Fruit fly (Drosophila melanogaster): ENCODE measurements around the gene CG43739.
A peak's percentile ranks its signal among the peaks of the same experiment; 100 is the strongest.

CG43739 gene

DNA sequence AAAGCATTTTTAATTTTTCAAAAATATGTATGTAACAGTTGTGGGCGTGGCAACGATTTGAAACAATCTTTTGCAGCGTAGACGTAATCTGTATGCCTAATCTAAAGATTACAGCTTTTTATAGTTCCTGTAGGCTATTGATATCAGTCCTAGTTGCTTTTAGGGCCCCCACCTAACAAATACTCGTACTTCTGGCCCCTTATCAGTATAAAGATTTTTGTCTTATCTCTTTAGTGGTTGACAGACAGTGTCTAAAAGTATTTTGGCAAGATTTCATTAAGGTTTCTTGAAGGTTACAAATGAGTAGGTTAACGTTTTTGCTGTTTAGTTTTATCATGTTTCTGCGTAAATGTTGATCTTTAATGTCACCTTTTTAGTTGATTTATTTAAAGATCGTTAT is 90.0 kb downstream of the CG43739 start:
- TF ChIP-seq CG6792 (GFP tag; optimal IDR thresholded peaks at IDR 0.05) = no peak
- no peak for TF ChIP-seq Smox (GFP tag; optimal IDR thresholded peaks at IDR 0.05)
- TF ChIP-seq net (GFP tag; optimal IDR thresholded peaks at IDR 0.05) = no peak
- TF ChIP-seq CG7368 (GFP tag; optimal IDR thresholded peaks at IDR 0.05) = no peak

DNA sequence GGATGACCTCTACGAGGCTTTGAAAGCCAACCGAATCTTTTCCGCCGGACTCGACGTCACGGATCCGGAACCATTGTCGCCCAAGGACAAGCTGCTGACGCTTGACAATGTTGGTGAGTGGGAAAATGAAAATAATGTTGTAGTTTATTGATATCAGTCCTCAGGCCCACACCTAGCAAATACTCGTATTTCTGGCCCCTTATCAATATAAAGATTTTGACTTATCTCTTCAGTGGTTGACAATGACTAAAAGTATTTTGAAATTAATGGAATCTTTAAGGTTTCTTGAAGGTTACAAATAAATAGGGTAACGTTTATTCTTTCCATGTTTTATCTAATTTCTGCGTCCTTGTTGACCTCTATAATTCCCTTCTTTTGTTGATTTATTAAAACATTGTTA is 91.7 kb downstream of the CG43739 start:
- no peak for TF ChIP-seq CG3032 (tag; optimal IDR thresholded peaks at IDR 0.05)
- TF ChIP-seq Hr38 (GFP tag; optimal IDR thresholded peaks at IDR 0.05) = no peak
- no peak for TF ChIP-seq Hr4 (GFP tag; optimal IDR thresholded peaks at IDR 0.05)

DNA sequence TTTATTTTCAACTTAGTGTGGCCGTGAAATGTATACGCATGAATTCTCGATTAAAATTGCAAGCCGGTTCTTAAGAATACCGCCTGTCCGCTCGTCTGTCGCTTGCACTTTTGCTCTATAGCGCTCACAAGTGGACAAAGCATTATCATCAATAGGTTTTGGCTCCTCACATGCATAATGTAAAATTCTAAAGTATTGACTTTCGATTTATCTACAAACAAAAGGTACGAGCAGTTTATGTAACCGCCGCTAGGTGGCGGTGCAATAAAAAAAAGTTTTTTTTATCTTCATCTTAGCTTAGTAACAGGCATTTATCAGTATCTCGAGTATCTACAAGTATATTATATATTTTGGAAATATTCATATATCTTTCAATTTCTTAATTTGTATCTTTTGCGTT is 92.5 kb downstream of the CG43739 start:
- TF ChIP-seq fd59A (GFP tag; optimal IDR thresholded peaks at IDR 0.05) (no peak), pdm3 (GFP tag; optimal IDR thresholded peaks at IDR 0.05) (no peak), CG8119 (GFP tag; IDR thresholded peaks at IDR 0.05) (no peak), Ets21C (GFP tag; optimal IDR thresholded peaks at IDR 0.05) (no peak), CG3032 (tag; optimal IDR thresholded peaks at IDR 0.05) (no peak), spab (GFP tag; optimal IDR thresholded peaks at IDR 0.05) (no peak), Met (GFP tag; optimal IDR thresholded peaks at IDR 0.05) (no peak), CG1621 (tag; optimal IDR thresholded peaks at IDR 0.05) (no peak), CG10669 (GFP tag; optimal IDR thresholded peaks at IDR 0.05) (no peak), cyc (GFP tag; optimal IDR thresholded peaks at IDR 0.05) (no peak), lz (GFP tag; optimal IDR thresholded peaks at IDR 0.05) (no peak), acj6 (GFP tag; optimal IDR thresholded peaks at IDR 0.05) (no peak), Lpt (GFP tag; optimal IDR thresholded peaks at IDR 0.05) (no peak), net (GFP tag; optimal IDR thresholded peaks at IDR 0.05) (no peak), Hr38 (GFP tag; optimal IDR thresholded peaks at IDR 0.05) (no peak)

DNA sequence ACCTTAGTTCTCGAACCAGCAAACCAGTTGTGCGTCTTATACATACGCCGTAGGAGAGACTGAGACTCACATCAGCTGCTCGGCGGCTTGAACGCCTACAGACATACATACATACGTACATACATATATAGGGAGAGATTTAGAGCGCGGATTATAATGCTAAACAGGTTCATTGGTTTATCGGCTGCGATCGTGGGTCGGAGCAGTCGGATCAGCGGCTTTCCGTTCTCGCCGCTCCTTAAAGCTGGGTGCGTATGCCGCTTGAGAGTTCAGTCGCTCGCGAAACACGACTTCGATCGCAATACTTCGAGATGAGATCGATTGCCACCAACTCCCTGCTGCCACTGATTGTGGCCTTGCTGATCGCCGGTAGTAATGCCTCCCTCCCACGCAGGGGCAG is 93.5 kb downstream of the CG43739 start:
- TF ChIP-seq ss (GFP tag; optimal IDR thresholded peaks at IDR 0.05) (peak; percentile 38 to 53), CG3032 (tag; optimal IDR thresholded peaks at IDR 0.05) (no peak), Hr4 (GFP tag; optimal IDR thresholded peaks at IDR 0.05) (no peak), CG10669 (GFP tag; optimal IDR thresholded peaks at IDR 0.05) (no peak), CG10631 (GFP tag; optimal IDR thresholded peaks at IDR 0.05) (peak; percentile 3), dsx (GFP tag; optimal IDR thresholded peaks at IDR 0.05; ENCODE audit: poor library complexity, severe bottlenecking) (peak; percentile 4), Hr38 (GFP tag; optimal IDR thresholded peaks at IDR 0.05) (no peak), CG11902 (GFP tag; optimal IDR thresholded peaks at IDR 0.05) (no peak), CG6276 (GFP tag; optimal IDR thresholded peaks at IDR 0.05) (no peak), CG11762 (GFP tag; optimal IDR thresholded peaks at IDR 0.05; ENCODE audit: insufficient read depth) (no peak), CG15336 (GFP tag; IDR thresholded peaks at IDR 0.05) (0 out of 2 replicates have a peak, but pooled peaks have one; percentile 12), CG6808 (GFP tag; optimal IDR thresholded peaks at IDR 0.05) (peak; percentile 32), svp (GFP tag) (peak; percentile 83), CG6854 (GFP tag; optimal IDR thresholded peaks at IDR 0.05) (peak; percentile 20), CG31627 (GFP tag; optimal IDR thresholded peaks at IDR 0.05) (no peak), CG4318 (GFP tag; optimal IDR thresholded peaks at IDR 0.05) (no peak), achi (GFP tag; optimal IDR thresholded peaks at IDR 0.05) (no peak), eg (GFP tag; IDR thresholded peaks at IDR 0.05) (peak; percentile 38; the same call in 2 of the 3 replicates), CG9139 (GFP tag; optimal IDR thresholded peaks at IDR 0.05) (peak; percentile 21), CG1621 (tag; optimal IDR thresholded peaks at IDR 0.05) (peak; percentile 41), CG8632 (GFP tag; optimal IDR thresholded peaks at IDR 0.05) (no peak)

All from whole organism, prepupa.